Worm (Caenorhabditis elegans) whole organism, L3 larva: Measurements from ENCODE around the gene F37B12.1.

Experiments
- ceh-82 ChIP-seq: fragments of 150-350 bp; optimal IDR thresholded peaks from 2 replicates; lab custom pipeline; 2014; ENCODE audit warnings: missing biosample characterization, missing genetic modification characterization
- fkh-10 ChIP-seq: sonication (generic microtip); optimal IDR thresholded peaks from 2 replicates; lab custom pipeline; 2017; ENCODE audit warnings: missing biosample characterization, missing genetic modification reagents, missing genetic modification characterization
- fos-1 ChIP-seq: fragments of 150-350 bp; optimal IDR thresholded peaks from 2 replicates; lab custom pipeline; 2014; ENCODE audit warnings: missing biosample characterization, missing genetic modification characterization
- lin-15B ChIP-seq: fragments of 150-350 bp; optimal IDR thresholded peaks from 2 replicates; lab custom pipeline; 2014; ENCODE audit warnings: missing biosample characterization, missing genetic modification characterization
- nhr-237 ChIP-seq: fragments of 150-350 bp; optimal IDR thresholded peaks from 2 replicates; lab custom pipeline; 2014; ENCODE audit warnings: missing biosample characterization, missing genetic modification characterization
- skn-1 ChIP-seq: fragments of 150-350 bp; optimal IDR thresholded peaks from 2 replicates; lab custom pipeline; 2014; ENCODE audit warnings: missing biosample characterization, missing genetic modification characterization
- unc-62 ChIP-seq: fragments of 150-350 bp; sonication (generic microtip); optimal IDR thresholded peaks from 4 replicates; lab custom pipeline; 2014; ENCODE audit warnings: missing biosample characterization, missing genetic modification reagents, missing genetic modification characterization

ce11 chrII:8982683-8983082 lies 46.4 kb downstream of the F37B12.1 start, which contains the start of gene C18E9.7:
- TF ChIP-seq unc-62 (GFP tag; lab: Kevin White, UChicago) (no peak), lin-15B (tag; lab: Kevin White, UChicago) (no peak), fos-1 (tag; lab: Kevin White, UChicago) (no peak), fkh-10 (GFP tag; lab: Kevin White, UChicago) (no peak), ceh-82 (tag; lab: Kevin White, UChicago) (no peak), skn-1 (tag; lab: Kevin White, UChicago) (no peak), nhr-237 (tag; lab: Kevin White, UChicago) (no peak)
